Fruit fly (Drosophila melanogaster) whole organism, embryonic: Measurements from ENCODE around the gene CG43072.

ENCODE experiments used
- Bgb ChIP-seq: fragments of 200-800 bp; sonication (Bioruptor generic); IDR thresholded peaks from 2 replicates; pipeline ENCODE4 v1.3.6; 2022; ENCODE audit warnings: missing biosample characterization, missing genetic modification characterization; ENCODE audit not compliant: partially characterized antibody
- CG10209 ChIP-seq: fragments of 200-800 bp; sonication (Bioruptor generic); optimal IDR thresholded peaks from 3 replicates; lab custom pipeline; 2017; ENCODE audit warnings: missing biosample characterization, mild to moderate bottlenecking, missing genetic modification characterization, missing genetic modification reagents
- CG11085 ChIP-seq: fragments of 200-800 bp; sonication (Bioruptor generic); IDR thresholded peaks from 2 replicates; pipeline ENCODE4 v1.3.6; 2022; ENCODE audit warnings: missing biosample characterization, missing genetic modification characterization
- CG12071 ChIP-seq: fragments of 200-800 bp; sonication (Bioruptor generic); optimal IDR thresholded peaks from 3 replicates; lab custom pipeline; 2018; ENCODE audit warnings: missing biosample characterization, mild to moderate bottlenecking, missing genetic modification characterization
- CG13296 ChIP-seq: fragments of 200-800 bp; sonication (Bioruptor generic); optimal IDR thresholded peaks from 3 replicates; lab custom pipeline; 2018; ENCODE audit warnings: missing biosample characterization, mild to moderate bottlenecking, missing genetic modification characterization
- CG14050 ChIP-seq: fragments of 200-800 bp; sonication (Bioruptor generic); IDR thresholded peaks from 3 replicates; pipeline ENCODE4 v1.3.6; 2022; ENCODE audit warnings: missing biosample characterization, missing genetic modification characterization
- CG16863 ChIP-seq: fragments of 200-800 bp; sonication (Bioruptor generic); optimal IDR thresholded peaks from 3 replicates; lab custom pipeline; 2016; ENCODE audit warnings: missing biosample characterization, missing genetic modification characterization
- CG30403 ChIP-seq: fragments of 200-800 bp; sonication (Bioruptor generic); optimal IDR thresholded peaks from 3 replicates; lab custom pipeline; 2016; ENCODE audit warnings: missing biosample characterization, missing genetic modification characterization
- CG32767 ChIP-seq: fragments of 200-800 bp; sonication (Bioruptor generic); IDR thresholded peaks from 2 replicates; pipeline ENCODE4 v1.3.6; 2022; ENCODE audit warnings: missing biosample characterization, missing genetic modification characterization
- CG32772 ChIP-seq: fragments of 200-800 bp; sonication (Bioruptor generic); IDR thresholded peaks from 2 replicates; pipeline ENCODE4 v1.3.6; 2022; ENCODE audit warnings: missing biosample characterization, missing genetic modification characterization
- CG33213 ChIP-seq: fragments of 200-800 bp; sonication (Bioruptor generic); optimal IDR thresholded peaks from 3 replicates; lab custom pipeline; 2016; ENCODE audit warnings: missing biosample characterization, missing genetic modification characterization
- CG4282 ChIP-seq: fragments of 200-800 bp; sonication (Bioruptor generic); optimal IDR thresholded peaks from 2 replicates; lab custom pipeline; 2016; ENCODE audit warnings: missing biosample characterization, missing genetic modification characterization
- CG43689 ChIP-seq: fragments of 200-800 bp; sonication (Bioruptor generic); IDR thresholded peaks from 2 replicates; pipeline ENCODE4 v1.3.6; 2022; ENCODE audit warnings: missing biosample characterization, missing genetic modification characterization
- CG4707 ChIP-seq: fragments of 200-800 bp; sonication (Bioruptor generic); optimal IDR thresholded peaks from 2 replicates; lab custom pipeline; 2018; ENCODE audit warnings: missing biosample characterization, mild to moderate bottlenecking, missing genetic modification characterization, moderate library complexity
- CG4730 ChIP-seq: fragments of 200-800 bp; sonication (Bioruptor generic); IDR thresholded peaks from 2 replicates; pipeline ENCODE4 v1.3.6; 2022; ENCODE audit warnings: missing biosample characterization, missing genetic modification characterization
- CG5245 ChIP-seq: fragments of 200-800 bp; sonication (Bioruptor generic); optimal IDR thresholded peaks from 3 replicates; lab custom pipeline; 2016; ENCODE audit warnings: missing biosample characterization, missing genetic modification characterization
- CG6791 ChIP-seq: fragments of 200-800 bp; sonication (Bioruptor generic); IDR thresholded peaks from 3 replicates; pipeline ENCODE4 v1.3.6; 2022; ENCODE audit warnings: missing biosample characterization, missing genetic modification characterization; ENCODE audit not compliant: partially characterized antibody
- CG7963 ChIP-seq: fragments of 200-800 bp; sonication (Bioruptor generic); IDR thresholded peaks from 3 replicates; pipeline ENCODE4 v1.3.6; 2022; ENCODE audit warnings: missing biosample characterization, missing genetic modification characterization; ENCODE audit not compliant: partially characterized antibody
- CG8290 ChIP-seq, 3 experiments: fragments of 200-800 bp; sonication (Bioruptor generic); optimal IDR thresholded peaks; 2 replicates each; lab custom pipeline; 2016 to 2019; ENCODE audit warnings: missing biosample characterization in 3 of 3, missing genetic modification characterization in 3 of 3, mild to moderate bottlenecking in 2 of 3, moderate library complexity in 1 of 3
- CG8924 ChIP-seq: fragments of 200-800 bp; optimal IDR thresholded peaks from 3 replicates; lab custom pipeline; 2019; ENCODE audit warnings: missing biosample characterization, mild to moderate bottlenecking, missing genetic modification characterization, moderate library complexity
- CG8944 ChIP-seq: fragments of 200-800 bp; sonication (Bioruptor generic); optimal IDR thresholded peaks from 3 replicates; lab custom pipeline; 2016; ENCODE audit warnings: missing biosample characterization, missing genetic modification characterization
- CG9797 ChIP-seq: fragments of 200-800 bp; sonication (Bioruptor generic); optimal IDR thresholded peaks from 3 replicates; lab custom pipeline; 2018; ENCODE audit warnings: missing biosample characterization, mild to moderate bottlenecking, missing genetic modification characterization
- CG9817 ChIP-seq: fragments of 200-800 bp; sonication (Bioruptor generic); optimal IDR thresholded peaks from 2 replicates; lab custom pipeline; 2018; ENCODE audit warnings: missing biosample characterization, mild to moderate bottlenecking, missing genetic modification characterization, moderate library complexity
- Doc2 ChIP-seq: fragments of 200-800 bp; sonication (Bioruptor generic); IDR thresholded peaks from 2 replicates; pipeline ENCODE4 v1.3.6; 2022; ENCODE audit warnings: missing biosample characterization, missing genetic modification characterization
- Dp ChIP-seq: fragments of 200-800 bp; sonication (Bioruptor generic); optimal IDR thresholded peaks from 2 replicates; lab custom pipeline; 2018; ENCODE audit warnings: missing biosample characterization, mild to moderate bottlenecking, missing genetic modification characterization, moderate library complexity
- E2f2 ChIP-seq: fragments of 200-800 bp; sonication (Bioruptor generic); IDR thresholded peaks from 2 replicates; pipeline ENCODE4 v1.3.6; 2022; ENCODE audit warnings: missing biosample characterization, missing genetic modification characterization
- Fer1 ChIP-seq: fragments of 200-800 bp; sonication (Bioruptor generic); optimal IDR thresholded peaks from 2 replicates; lab custom pipeline; 2017; ENCODE audit warnings: missing biosample characterization, mild to moderate bottlenecking, missing genetic modification characterization
- HLH4C ChIP-seq: fragments of 200-800 bp; sonication (Bioruptor generic); IDR thresholded peaks from 3 replicates; pipeline ENCODE4 v1.3.6; 2022; ENCODE audit warnings: missing biosample characterization, missing genetic modification characterization; ENCODE audit not compliant: partially characterized antibody
- Hey ChIP-seq: fragments of 200-800 bp; sonication (Bioruptor generic); optimal IDR thresholded peaks from 3 replicates; lab custom pipeline; 2018; ENCODE audit warnings: missing biosample characterization, mild to moderate bottlenecking, missing genetic modification characterization
- Hr3 ChIP-seq: fragments of 200-800 bp; sonication (Bioruptor generic); optimal IDR thresholded peaks from 3 replicates; lab custom pipeline; 2016; ENCODE audit warnings: missing biosample characterization, missing genetic modification characterization
- Lpt ChIP-seq: fragments of >200 bp; optimal IDR thresholded peaks from 2 replicates; lab custom pipeline; 2018; ENCODE audit warnings: missing biosample characterization, missing genetic modification characterization
- Max ChIP-seq: fragments of 200-800 bp; sonication (Bioruptor generic); optimal IDR thresholded peaks from 2 replicates; lab custom pipeline; 2016; ENCODE audit warnings: missing biosample characterization, mild to moderate bottlenecking, missing genetic modification characterization
- NK7.1 ChIP-seq: fragments of 200-800 bp; sonication (Bioruptor generic); optimal IDR thresholded peaks from 3 replicates; lab custom pipeline; 2016; ENCODE audit warnings: missing biosample characterization, missing genetic modification characterization
- Nf-YA ChIP-seq: fragments of 200-800 bp; sonication (Bioruptor generic); IDR thresholded peaks from 2 replicates; pipeline ENCODE4 v1.3.6; 2022; ENCODE audit warnings: missing biosample characterization, missing genetic modification characterization
- Rfx ChIP-seq: fragments of 200-800 bp; sonication (Bioruptor generic); IDR thresholded peaks from 2 replicates; pipeline ENCODE4 v1.3.6; 2022; ENCODE audit warnings: missing biosample characterization, missing genetic modification characterization
- Tbp ChIP-seq: fragments of >200 bp; optimal IDR thresholded peaks from 2 replicates; lab custom pipeline; 2018; ENCODE audit warnings: missing biosample characterization, missing genetic modification characterization
- ara ChIP-seq: fragments of 200-800 bp; sonication (Bioruptor generic); IDR thresholded peaks from 2 replicates; pipeline ENCODE4 v1.3.6; 2022; ENCODE audit warnings: missing biosample characterization, missing genetic modification characterization
- az2 ChIP-seq: fragments of 200-800 bp; sonication (Bioruptor generic); optimal IDR thresholded peaks from 3 replicates; lab custom pipeline; 2016; ENCODE audit warnings: missing biosample characterization, missing genetic modification characterization
- dimm ChIP-seq: fragments of 200-800 bp; sonication (Bioruptor generic); IDR thresholded peaks from 2 replicates; pipeline ENCODE4 v1.3.6; 2022; ENCODE audit warnings: missing biosample characterization, missing genetic modification characterization
- eve ChIP-seq, 2 experiments: fragments of >200 bp; optimal IDR thresholded peaks; 2 replicates each; lab custom pipeline; 2017; ENCODE audit warnings: missing biosample characterization in 2 of 2, missing genetic modification characterization in 2 of 2
- hb ChIP-seq: fragments of 200-800 bp; sonication (Bioruptor generic); IDR thresholded peaks from 3 replicates; pipeline ENCODE4 v1.3.6; 2022; ENCODE audit warnings: missing biosample characterization, missing genetic modification characterization; ENCODE audit not compliant: partially characterized antibody
- peb ChIP-seq: fragments of 200-800 bp; sonication (Bioruptor generic); IDR thresholded peaks from 2 replicates; pipeline ENCODE4 v1.3.6; 2022; ENCODE audit warnings: missing biosample characterization, missing genetic modification characterization
- sima ChIP-seq: fragments of 200-800 bp; sonication (Bioruptor generic); optimal IDR thresholded peaks from 2 replicates; lab custom pipeline; 2016; ENCODE audit warnings: missing biosample characterization, missing genetic modification characterization
- sisA ChIP-seq: fragments of 200-800 bp; sonication (Bioruptor generic); IDR thresholded peaks from 2 replicates; pipeline ENCODE4 v1.3.6; 2022; ENCODE audit warnings: missing biosample characterization, missing genetic modification characterization
- so ChIP-seq: fragments of 200-800 bp; sonication (Bioruptor generic); IDR thresholded peaks from 3 replicates; pipeline ENCODE4 v1.3.6; 2022; ENCODE audit warnings: missing biosample characterization, missing genetic modification characterization
- tap ChIP-seq: fragments of 200-800 bp; optimal IDR thresholded peaks from 3 replicates; lab custom pipeline; 2019; ENCODE audit warnings: missing biosample characterization, mild to moderate bottlenecking, missing genetic modification characterization, moderate library complexity
- tll ChIP-seq, 2 experiments: fragments of 200-800 bp in 1 of 2; fragments of >200 bp in 1 of 2; sonication (Bioruptor generic) in 1 of 2; optimal IDR thresholded peaks; 2 replicates each; lab custom pipeline; 2017 to 2019; ENCODE audit warnings: missing biosample characterization in 2 of 2, missing genetic modification characterization in 2 of 2, mild to moderate bottlenecking in 1 of 2, moderate library complexity in 1 of 2
- ttk ChIP-seq: fragments of 200-800 bp; sonication (Bioruptor generic); IDR thresholded peaks from 2 replicates; pipeline ENCODE4 v2.1.2; 2022; ENCODE audit warnings: missing biosample characterization, missing genetic modification characterization
- unc-4 ChIP-seq: fragments of 200-800 bp; sonication (Bioruptor generic); IDR thresholded peaks from 2 replicates; pipeline ENCODE4 v1.3.6; 2022; ENCODE audit warnings: missing biosample characterization, missing genetic modification characterization; ENCODE audit not compliant: partially characterized antibody
- vnd ChIP-seq: fragments of 200-800 bp; sonication (Bioruptor generic); IDR thresholded peaks from 3 replicates; pipeline ENCODE4 v1.3.6; 2022; ENCODE audit warnings: missing biosample characterization, missing genetic modification characterization; ENCODE audit not compliant: partially characterized antibody

CG43072 gene

DNA sequence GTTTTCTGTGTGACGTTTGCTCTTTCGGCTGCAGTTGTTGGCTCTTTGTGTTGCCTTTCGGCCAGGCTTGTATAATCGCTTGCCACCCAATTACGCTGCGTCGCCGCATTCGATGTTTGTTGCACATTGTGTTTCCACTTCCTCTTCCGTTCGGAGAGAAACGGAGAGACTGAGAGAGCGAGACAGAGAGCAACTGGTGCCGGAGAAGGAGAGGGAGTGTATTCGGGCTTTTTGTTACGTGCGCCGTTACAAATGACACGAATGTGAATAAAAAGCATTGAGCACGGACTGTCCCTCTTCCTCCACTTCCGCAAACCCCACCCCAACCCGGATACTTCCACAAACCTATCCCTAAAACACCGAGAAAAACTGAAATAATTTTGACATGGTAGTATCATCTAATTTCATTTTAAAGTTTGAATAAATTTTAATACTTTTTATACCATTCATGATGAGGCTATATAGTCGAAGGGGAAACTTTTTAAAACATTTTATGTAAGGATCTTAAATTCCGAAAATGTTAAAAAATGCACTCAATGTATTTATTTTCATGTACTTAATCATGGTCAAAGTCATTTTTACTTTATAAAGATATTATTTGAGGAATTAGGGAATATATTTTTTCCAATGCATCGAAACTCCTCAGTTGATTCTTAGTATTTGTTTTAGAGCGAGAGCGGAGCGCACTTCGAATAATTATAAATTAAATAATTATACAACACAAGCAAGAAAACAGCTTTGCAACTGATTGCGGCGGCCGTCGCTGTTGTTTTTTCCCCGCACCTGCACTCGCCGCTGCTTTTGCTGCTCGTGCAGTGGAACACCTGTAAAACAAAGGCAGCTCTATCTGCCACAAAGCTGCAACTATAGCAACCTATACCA is 5.2 kb upstream of the CG43072 start (continued):
- TF ChIP-seq tll (GFP tag; optimal IDR thresholded peaks at IDR 0.05; lab: Kevin White, UChicago) (no peak), CG4282 (GFP tag; lab: Kevin White, UChicago) (no peak), CG7963 (GFP tag; lab: Robert Waterston, UW) (no peak), Dp (GFP tag; lab: Kevin White, UChicago) (no peak), CG32772 (GFP tag; lab: Robert Waterston, UW) (no peak), NK7.1 (no peak), sisA (no peak), Max (GFP tag; lab: Kevin White, UChicago) (no peak), CG9797 (GFP tag; lab: Kevin White, UChicago) (no peak), CG43689 (GFP tag; lab: Robert Waterston, UW) (no peak), Rfx (GFP tag; lab: Robert Waterston, UW) (no peak), hb (no peak), peb (no peak), CG4707 (no peak), ara (GFP tag; lab: Robert Waterston, UW) (no peak), ttk (GFP tag; lab: Robert Waterston, UW) (no peak), Bgb (GFP tag; lab: Robert Waterston, UW) (no peak), CG30403 (peak; percentile 23), Nf-YA (no peak), dimm (GFP tag; lab: Robert Waterston, UW) (no peak), tap (tag; lab: Kevin White, UChicago) (no peak), CG11085 (no peak), Doc2 (GFP tag; lab: Robert Waterston, UW) (no peak), CG13296 (GFP tag; lab: Kevin White, UChicago) (no peak), CG16863 (GFP tag; lab: Kevin White, UChicago) (no peak), az2 (no peak), Hey (no peak), CG12071 (GFP tag; lab: Kevin White, UChicago) (no peak), CG8944 (GFP tag; lab: Kevin White, UChicago) (no peak), CG33213 (GFP tag; lab: Kevin White, UChicago) (no peak), CG8924 (tag; lab: Kevin White, UChicago) (peak; percentile 24), Tbp (GFP tag; lab: Kevin White, UChicago) (no peak), CG6791 (GFP tag; lab: Robert Waterston, UW) (no peak), CG5245 (GFP tag; lab: Kevin White, UChicago) (no peak), CG9817 (no peak), Lpt (GFP tag; lab: Kevin White, UChicago) (no peak), sima (no peak), E2f2 (no peak), CG8290 (GFP tag; optimal IDR thresholded peaks at IDR 0.05; lab: Kevin White, UChicago) (no peak), CG8290 (tag; optimal IDR thresholded peaks at IDR 0.05; lab: Kevin White, UChicago) (no peak), CG32767 (GFP tag; lab: Robert Waterston, UW) (no peak), CG4730 (GFP tag; lab: Robert Waterston, UW) (no peak), HLH4C (GFP tag; lab: Robert Waterston, UW) (no peak), so (GFP tag; lab: Robert Waterston, UW) (no peak), CG14050 (no peak), Hr3 (GFP tag; lab: Kevin White, UChicago) (no peak), Fer1 (GFP tag; lab: Kevin White, UChicago) (no peak), eve (GFP tag; optimal IDR thresholded peaks at IDR 0.05; lab: Kevin White, UChicago) (no peak), unc-4 (GFP tag; lab: Robert Waterston, UW) (no peak), vnd (GFP tag; lab: Robert Waterston, UW) (no peak), CG10209 (GFP tag; lab: Kevin White, UChicago) (no peak)
